Worm (Caenorhabditis elegans): Measurements from ENCODE around the gene C26F1.1.

ce11 chrV:7776029-7776628, 9.1 kb upstream of the C26F1.1 start, which contains the start of the genes rpl-39 and rps-30:
- TF ChIP-seq blmp-1 (tag; optimal IDR thresholded peaks at IDR 0.05) (no peak), nhr-76 (tag; optimal IDR thresholded peaks at IDR 0.05) (no peak), ztf-11 (tag; optimal IDR thresholded peaks at IDR 0.05) (peak; percentile 8), lsy-2 (tag; optimal IDR thresholded peaks at IDR 0.05) (peak; percentile 85)
